Fruit fly (Drosophila melanogaster): ENCODE results near the gene Naa40.

Gene Naa40

DNA sequence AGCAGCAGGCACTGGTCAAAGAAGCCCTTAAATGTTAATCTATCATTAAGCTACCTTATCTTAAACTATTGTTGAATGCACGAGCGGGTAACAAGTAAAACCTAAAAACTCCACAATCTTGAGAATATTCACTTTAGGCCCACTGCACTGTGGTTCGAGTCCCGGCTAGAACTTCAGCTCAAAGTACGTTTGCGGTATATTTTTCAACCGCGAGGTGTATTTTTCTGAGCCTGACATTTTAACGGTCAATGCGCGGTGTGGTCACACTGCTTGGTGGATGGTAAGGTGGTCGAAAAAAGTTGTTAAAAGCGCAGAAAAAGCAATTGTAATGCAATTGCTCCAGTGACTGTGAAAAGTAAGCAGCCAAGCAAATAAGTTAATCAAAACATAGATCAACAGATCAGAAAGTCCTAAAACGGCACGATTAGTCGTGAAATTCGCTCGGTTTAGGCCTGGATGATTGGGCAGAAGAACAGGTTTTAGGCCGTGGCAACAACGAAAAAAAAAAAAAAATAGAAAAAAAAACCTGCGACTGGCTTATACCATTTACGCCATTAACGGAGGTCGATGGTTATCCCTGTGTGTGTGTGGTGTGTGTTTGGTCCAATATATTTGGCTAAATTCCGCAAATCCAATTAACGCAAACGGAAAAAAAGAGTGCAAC lies 959 bp upstream of the Naa40 start, which contains the start of gene Kul (continued):
- peak; percentile 31 for TF ChIP-seq E2f2 (GFP tag; IDR thresholded peaks at IDR 0.05)
- TF ChIP-seq corto (GFP tag; optimal IDR thresholded peaks at IDR 0.05), result no peak
- TF ChIP-seq cad (GFP tag; optimal IDR thresholded peaks at IDR 0.05), result no peak
- TF ChIP-seq CG11504 (tag; optimal IDR thresholded peaks at IDR 0.05), result no peak
- TF ChIP-seq bab2 (GFP tag; optimal IDR thresholded peaks at IDR 0.05), result no peak
- TF ChIP-seq CG6175 (GFP tag; IDR thresholded peaks at IDR 0.05), result no peak
- no peak for TF ChIP-seq dmrt99B (tag; optimal IDR thresholded peaks at IDR 0.05)
- peak; percentile 23; the same call in 1 of the 2 replicates for TF ChIP-seq CG10366 (GFP tag; IDR thresholded peaks at IDR 0.05)
- TF ChIP-seq CrebB (tag; optimal IDR thresholded peaks at IDR 0.05), result no peak
- peak; percentile 47 for TF ChIP-seq pb (GFP tag; optimal IDR thresholded peaks at IDR 0.05)
- no peak for TF ChIP-seq Fer3 (tag; optimal IDR thresholded peaks at IDR 0.05)
- TF ChIP-seq CG2120 (GFP tag; optimal IDR thresholded peaks at IDR 0.05), result peak; percentile 23
- TF ChIP-seq Asciz (GFP tag; optimal IDR thresholded peaks at IDR 0.05), result no peak
- TF ChIP-seq klu (GFP tag; IDR thresholded peaks at IDR 0.05), result no peak
- TF ChIP-seq CG1024 (GFP tag; IDR thresholded peaks at IDR 0.05), result no peak
- no peak for TF ChIP-seq kay (GFP tag; optimal IDR thresholded peaks at IDR 0.05)
- TF ChIP-seq exex (tag; optimal IDR thresholded peaks at IDR 0.05), result no peak
- TF ChIP-seq Lim3 (GFP tag; IDR thresholded peaks at IDR 0.05), result no peak
- no peak for TF ChIP-seq sna (GFP tag; IDR thresholded peaks at IDR 0.05; ENCODE audit: partially characterized antibody)
- TF ChIP-seq Med (GFP tag), result peak; percentile 84
- peak; percentile 50; the same call in 2 of the 3 replicates for TF ChIP-seq CG16813 (GFP tag; IDR thresholded peaks at IDR 0.05; ENCODE audit: partially characterized antibody)
- no peak for TF ChIP-seq CG16779 (GFP tag; IDR thresholded peaks at IDR 0.05)
- no peak for TF ChIP-seq gce (GFP tag; IDR thresholded peaks at IDR 0.05)
- TF ChIP-seq CG17186 (GFP tag; optimal IDR thresholded peaks at IDR 0.05), result peak; percentile 43
- TF ChIP-seq bcd (GFP tag; optimal IDR thresholded peaks at IDR 0.05), result peak; percentile 2
- TF ChIP-seq E2f1 (GFP tag; IDR thresholded peaks at IDR 0.05), result no peak
- no peak for TF ChIP-seq ATbp (GFP tag; optimal IDR thresholded peaks at IDR 0.05)
- TF ChIP-seq CG10959 (GFP tag; IDR thresholded peaks at IDR 0.05), result no peak
- no peak for TF ChIP-seq hkb (optimal IDR thresholded peaks at IDR 0.05)
- TF ChIP-seq hkb (GFP tag; IDR thresholded peaks at IDR 0.05), result 0 out of 2 replicates have a peak, but pooled peaks have one; percentile 20
- TF ChIP-seq NFAT (GFP tag; IDR thresholded peaks at IDR 0.05), result peak; percentile 23; the same call in 1 of the 2 replicates
- peak; percentile 45 for TF ChIP-seq Dref (GFP tag; IDR thresholded peaks at IDR 0.05)
- TF ChIP-seq slbo (GFP tag; IDR thresholded peaks at IDR 0.05), result peak; percentile 46; the same call in 1 of the 2 replicates
- no peak for TF ChIP-seq br (optimal IDR thresholded peaks at IDR 0.05)
- TF ChIP-seq Sox100B (GFP tag; optimal IDR thresholded peaks at IDR 0.05), result no peak
- TF ChIP-seq CG32532 (GFP tag; IDR thresholded peaks at IDR 0.05), result peak; percentile 40
- TF ChIP-seq CG17568 (GFP tag; optimal IDR thresholded peaks at IDR 0.05), result no peak
- no peak for TF ChIP-seq ftz-f1 (GFP tag; optimal IDR thresholded peaks at IDR 0.05)
- no peak for TF ChIP-seq CG12071 (GFP tag; optimal IDR thresholded peaks at IDR 0.05)
- TF ChIP-seq Jarid2 (GFP tag; optimal IDR thresholded peaks at IDR 0.05), result peak; percentile 4
- TF ChIP-seq NC2α (GFP tag; optimal IDR thresholded peaks at IDR 0.05), result no peak
- no peak for TF ChIP-seq sisA (GFP tag; IDR thresholded peaks at IDR 0.05)
- TF ChIP-seq jigr1 (GFP tag; IDR thresholded peaks at IDR 0.05), result no peak
- TF ChIP-seq CG17385 (GFP tag; optimal IDR thresholded peaks at IDR 0.05), result no peak
- TF ChIP-seq CG10979 (tag; optimal IDR thresholded peaks at IDR 0.05), result no peak
- peak; percentile 43 for TF ChIP-seq CG3847 (GFP tag; IDR thresholded peaks at IDR 0.05)
- TF ChIP-seq ttk (GFP tag; IDR thresholded peaks at IDR 0.05), result no peak
- no peak for TF ChIP-seq CG9727 (GFP tag; optimal IDR thresholded peaks at IDR 0.05)
- TF ChIP-seq CG1832 (GFP tag; optimal IDR thresholded peaks at IDR 0.05), result no peak
- peak; percentile 49; the same call in 1 of the 2 replicates for TF ChIP-seq ato (GFP tag; IDR thresholded peaks at IDR 0.05; ENCODE audit: partially characterized antibody)
- TF ChIP-seq CG12659 (GFP tag; optimal IDR thresholded peaks at IDR 0.05), result peak; percentile 55
